Worm (Caenorhabditis elegans): Measurements from ENCODE around the gene acox-1.6.
A peak's percentile ranks its signal among the peaks of the same experiment; 100 is the strongest.

The acox-1.6 gene

ce11 chrX:15841086-15841622 lies 2.8 kb upstream of the acox-1.6 start, which contains the start of gene serp-1.1:
Gene serp-1.1 (plus strand): TSS chrX:15841572.
- TF ChIP-seq unc-39 (tag; optimal IDR thresholded peaks at IDR 0.05), result no peak
- peak; percentile 78 for TF ChIP-seq fkh-2 (tag; optimal IDR thresholded peaks at IDR 0.05)
- peak; percentile 94 for TF ChIP-seq egl-27 (tag; optimal IDR thresholded peaks at IDR 0.05)
- TF ChIP-seq nhr-76 (tag; optimal IDR thresholded peaks at IDR 0.05), result peak; percentile 78
- TF ChIP-seq fkh-10 (GFP tag; optimal IDR thresholded peaks at IDR 0.05), result peak; percentile 94
- no peak for TF ChIP-seq eor-1 (tag; optimal IDR thresholded peaks at IDR 0.05)
- TF ChIP-seq nhr-237 (tag; optimal IDR thresholded peaks at IDR 0.05), result no peak
- TF ChIP-seq ama-1 (optimal IDR thresholded peaks at IDR 0.05), result peak; percentile 77
- peak; percentile 99 for TF ChIP-seq pha-4 (tag; optimal IDR thresholded peaks at IDR 0.05)
- peak; percentile 24 for TF ChIP-seq ZK546.5 (tag; optimal IDR thresholded peaks at IDR 0.05)
- no peak for TF ChIP-seq egl-5 (tag; optimal IDR thresholded peaks at IDR 0.05)
- TF ChIP-seq R02D3.7 (tag; optimal IDR thresholded peaks at IDR 0.05), result peak; percentile 91
- TF ChIP-seq lin-15B (tag; optimal IDR thresholded peaks at IDR 0.05), result peak; percentile 96
- TF ChIP-seq mdl-1 (tag; optimal IDR thresholded peaks at IDR 0.05), result peak; percentile 95
- TF ChIP-seq lin-39 (tag; optimal IDR thresholded peaks at IDR 0.05), result peak; percentile 100
- TF ChIP-seq nhr-12 (tag; optimal IDR thresholded peaks at IDR 0.05), result no peak
- peak; percentile 98 for TF ChIP-seq jun-1 (tag; optimal IDR thresholded peaks at IDR 0.05)
- peak; percentile 98 for TF ChIP-seq unc-62 (GFP tag; optimal IDR thresholded peaks at IDR 0.05)
- no peak for TF ChIP-seq ztf-11 (tag; optimal IDR thresholded peaks at IDR 0.05)
- peak; percentile 94 for TF ChIP-seq fos-1 (tag; optimal IDR thresholded peaks at IDR 0.05)
- no peak for TF ChIP-seq aly-2 (tag; optimal IDR thresholded peaks at IDR 0.05)
- no peak for TF ChIP-seq nhr-67 (tag; optimal IDR thresholded peaks at IDR 0.05)
- peak; percentile 99 for TF ChIP-seq hmg-11 (tag; optimal IDR thresholded peaks at IDR 0.05)
- peak; percentile 94 for TF ChIP-seq snpc-4 (tag; optimal IDR thresholded peaks at IDR 0.05)
- TF ChIP-seq lsy-12 (tag; optimal IDR thresholded peaks at IDR 0.05), result peak; percentile 99
- TF ChIP-seq sea-2 (GFP tag; optimal IDR thresholded peaks at IDR 0.05), result peak; percentile 75
- TF ChIP-seq mml-1 (tag; optimal IDR thresholded peaks at IDR 0.05), result no peak
- TF ChIP-seq tbx-2 (tag; optimal IDR thresholded peaks at IDR 0.05), result peak; percentile 96
- no peak for TF ChIP-seq ceh-9 (tag; optimal IDR thresholded peaks at IDR 0.05)
- TF ChIP-seq nhr-28 (tag; optimal IDR thresholded peaks at IDR 0.05), result peak; percentile 36
- peak; percentile 96 for TF ChIP-seq ceh-28 (tag; optimal IDR thresholded peaks at IDR 0.05)
- TF ChIP-seq ceh-82 (tag; optimal IDR thresholded peaks at IDR 0.05), result peak; percentile 94
- peak; percentile 77 to 95 (median 87) for TF ChIP-seq elt-3 (tag; optimal IDR thresholded peaks at IDR 0.05)
- TF ChIP-seq elt-2 (tag; optimal IDR thresholded peaks at IDR 0.05), result peak; percentile 98
- peak; percentile 88 for TF ChIP-seq pqm-1 (tag; optimal IDR thresholded peaks at IDR 0.05)
- peak; percentile 86 for TF ChIP-seq nhr-11 (tag; optimal IDR thresholded peaks at IDR 0.05)
- peak; percentile 98 for TF ChIP-seq nhr-43 (tag; optimal IDR thresholded peaks at IDR 0.05; ENCODE audit: poor library complexity, severe bottlenecking)
- peak; percentile 100 for TF ChIP-seq nhr-25 (tag; optimal IDR thresholded peaks at IDR 0.05)
- TF ChIP-seq nhr-23 (tag; optimal IDR thresholded peaks at IDR 0.05), result peak; percentile 100
- TF ChIP-seq nfya-1 (tag; optimal IDR thresholded peaks at IDR 0.05; ENCODE audit: insufficient read depth), result peak; percentile 100
- TF ChIP-seq ceh-16 (tag; optimal IDR thresholded peaks at IDR 0.05), result peak; percentile 11
- TF ChIP-seq elt-1 (tag; optimal IDR thresholded peaks at IDR 0.05), result peak; percentile 87
- TF ChIP-seq ztf-4 (tag; optimal IDR thresholded peaks at IDR 0.05), result peak; percentile 91
- peak; percentile 24 for TF ChIP-seq daf-12 (tag; optimal IDR thresholded peaks at IDR 0.05)
- TF ChIP-seq zag-1 (tag; optimal IDR thresholded peaks at IDR 0.05), result peak; percentile 79
- peak; percentile 89 for TF ChIP-seq skn-1 (tag; optimal IDR thresholded peaks at IDR 0.05)
- TF ChIP-seq nhr-77 (tag; optimal IDR thresholded peaks at IDR 0.05), result peak; percentile 87

Measured in whole organism, L3 larva.